Fruit fly (Drosophila melanogaster): ENCODE results near the gene elm.

The elm gene

dm6 chr3R:5654692-5655181 is at the start of gene elm, which contains the start of gene MED27 (continued):
- peak; percentile 95 for TF ChIP-seq CG13424 (tag; optimal IDR thresholded peaks at IDR 0.05)
- peak; percentile 89 for TF ChIP-seq Dek (tag; optimal IDR thresholded peaks at IDR 0.05)
- peak; percentile 92 for TF ChIP-seq CG14667 (GFP tag; IDR thresholded peaks at IDR 0.05)
- TF ChIP-seq CG7271 (tag; optimal IDR thresholded peaks at IDR 0.05), result peak; percentile 83
- peak; percentile 71 for TF ChIP-seq NK7.1 (GFP tag; optimal IDR thresholded peaks at IDR 0.05)
- peak; percentile 92 for TF ChIP-seq CG12942 (GFP tag; optimal IDR thresholded peaks at IDR 0.05)
- peak; percentile 91 for TF ChIP-seq B-H1 (GFP tag; IDR thresholded peaks at IDR 0.05)
- peak; percentile 90 for TF ChIP-seq croc (GFP tag; conservative IDR thresholded peaks at IDR 0.05)
- TF ChIP-seq CG17802 (tag; optimal IDR thresholded peaks at IDR 0.05), result peak; percentile 73
- TF ChIP-seq Dbx (GFP tag; IDR thresholded peaks at IDR 0.05), result peak; percentile 96
- peak; percentile 48 for TF ChIP-seq run (tag; optimal IDR thresholded peaks at IDR 0.05)
- peak; percentile 94 for TF ChIP-seq jumu (GFP tag; optimal IDR thresholded peaks at IDR 0.05)
- TF ChIP-seq CG5953 (GFP tag; IDR thresholded peaks at IDR 0.05), result peak; percentile 71; the same call in 1 of the 2 replicates
- peak; percentile 67 for TF ChIP-seq oc (tag; optimal IDR thresholded peaks at IDR 0.05)
- peak; percentile 87 for TF ChIP-seq hkb (optimal IDR thresholded peaks at IDR 0.05)
- peak; percentile 86 for TF ChIP-seq hkb (GFP tag; IDR thresholded peaks at IDR 0.05)
- TF ChIP-seq gro (GFP tag; optimal IDR thresholded peaks at IDR 0.05), result peak; percentile 89
- TF ChIP-seq CG8765 (GFP tag; IDR thresholded peaks at IDR 0.05), result peak; percentile 92
- peak; percentile 80 for TF ChIP-seq aop (GFP tag; IDR thresholded peaks at IDR 0.05)
- no peak for TF ChIP-seq CG17912 (GFP tag; optimal IDR thresholded peaks at IDR 0.05)
- peak; percentile 87 for TF ChIP-seq CG16863 (GFP tag; optimal IDR thresholded peaks at IDR 0.05)
- peak; percentile 99 for TF ChIP-seq sens (GFP tag)
- peak; percentile 74; the same call in 1 of the 2 replicates for TF ChIP-seq chm (GFP tag; IDR thresholded peaks at IDR 0.05)
- peak; percentile 75 for TF ChIP-seq CG12219 (GFP tag; optimal IDR thresholded peaks at IDR 0.05)
- TF ChIP-seq psq (GFP tag; optimal IDR thresholded peaks at IDR 0.05), result peak; percentile 80
- peak; percentile 96 for TF ChIP-seq CG13775 (GFP tag; optimal IDR thresholded peaks at IDR 0.05)
- TF ChIP-seq Sry-β (GFP tag; optimal IDR thresholded peaks at IDR 0.05), result peak; percentile 52
- peak; percentile 53 for TF ChIP-seq Dref (GFP tag; IDR thresholded peaks at IDR 0.05)
- peak; percentile 23 to 92 for TF ChIP-seq bsh (GFP tag; optimal IDR thresholded peaks at IDR 0.05)
- TF ChIP-seq Mrtf (GFP tag; IDR thresholded peaks at IDR 0.05), result peak; percentile 87
- peak; percentile 63 for TF ChIP-seq p53 (GFP tag; optimal IDR thresholded peaks at IDR 0.05)
- no peak for TF ChIP-seq usp (GFP tag; optimal IDR thresholded peaks at IDR 0.05)
- TF ChIP-seq CG18619 (GFP tag; optimal IDR thresholded peaks at IDR 0.05), result peak; percentile 86
- TF ChIP-seq crc (GFP tag; optimal IDR thresholded peaks at IDR 0.05), result peak; percentile 65
- peak; percentile 79 for TF ChIP-seq Bdp1 (GFP tag; optimal IDR thresholded peaks at IDR 0.05)
- peak; percentile 93 for TF ChIP-seq grau (tag; optimal IDR thresholded peaks at IDR 0.05)
- peak; percentile 98 for TF ChIP-seq CG9932 (GFP tag; IDR thresholded peaks at IDR 0.05)
- TF ChIP-seq klu (GFP tag; IDR thresholded peaks at IDR 0.05), result peak; percentile 94
- TF ChIP-seq CG6654 (GFP tag; optimal IDR thresholded peaks at IDR 0.05), result peak; percentile 61
- TF ChIP-seq CG10979 (tag; optimal IDR thresholded peaks at IDR 0.05), result peak; percentile 86
- TF ChIP-seq CG9797 (GFP tag; optimal IDR thresholded peaks at IDR 0.05), result peak; percentile 95
- TF ChIP-seq Fer2 (tag; optimal IDR thresholded peaks at IDR 0.05), result peak; percentile 90
- TF ChIP-seq CG3163 (GFP tag; optimal IDR thresholded peaks at IDR 0.05), result peak; percentile 70
- peak; percentile 84 for TF ChIP-seq nerfin-1 (tag; optimal IDR thresholded peaks at IDR 0.05)
- TF ChIP-seq CG4282 (GFP tag; optimal IDR thresholded peaks at IDR 0.05), result peak; percentile 86
- peak; percentile 89; the same call in 2 of the 4 replicates for TF ChIP-seq chinmo (GFP tag; IDR thresholded peaks at IDR 0.05; ENCODE audit: partially characterized antibody)
- TF ChIP-seq YL-1 (GFP tag; optimal IDR thresholded peaks at IDR 0.05), result peak; percentile 76
- TF ChIP-seq MTF-1 (GFP tag; optimal IDR thresholded peaks at IDR 0.05; ENCODE audit: borderline replicate concordance), result peak; percentile 68
- peak; percentile 85 for TF ChIP-seq CG3281 (GFP tag; optimal IDR thresholded peaks at IDR 0.05)
- peak; percentile 85 for TF ChIP-seq Six4 (GFP tag; optimal IDR thresholded peaks at IDR 0.05)
- TF ChIP-seq Pdp1 (GFP tag; optimal IDR thresholded peaks at IDR 0.05), result peak; percentile 91 to 96

Data from whole organism, embryonic.